Fruit fly (Drosophila melanogaster) whole organism, embryonic: ENCODE results near the gene Lim1.

Experiments
- ATbp ChIP-seq: fragments of 200-800 bp; sonication (Bioruptor generic); optimal IDR thresholded peaks from 2 replicates; lab custom pipeline; 2017; ENCODE audit warnings: missing biosample characterization, mild to moderate bottlenecking, missing genetic modification characterization, missing genetic modification reagents
- Aef1 ChIP-seq: fragments of 200-800 bp; sonication (Bioruptor generic); IDR thresholded peaks from 3 replicates; pipeline ENCODE4 v1.3.6; 2022; ENCODE audit warnings: missing biosample characterization, missing genetic modification characterization
- CG10209 ChIP-seq: fragments of 200-800 bp; sonication (Bioruptor generic); optimal IDR thresholded peaks from 3 replicates; lab custom pipeline; 2017; ENCODE audit warnings: missing biosample characterization, mild to moderate bottlenecking, missing genetic modification characterization, missing genetic modification reagents
- CG11695 ChIP-seq: fragments of 200-800 bp; sonication (Bioruptor generic); IDR thresholded peaks from 3 replicates; pipeline ENCODE4 v1.3.6; 2022; ENCODE audit warnings: missing biosample characterization, missing genetic modification characterization
- CG11723 ChIP-seq: fragments of 200-800 bp; sonication (Bioruptor generic); optimal IDR thresholded peaks from 2 replicates; lab custom pipeline; 2017; ENCODE audit warnings: missing biosample characterization, mild to moderate bottlenecking, missing genetic modification characterization
- CG12299 ChIP-seq: fragments of 200-800 bp; sonication (Bioruptor generic); optimal IDR thresholded peaks from 2 replicates; lab custom pipeline; 2018; ENCODE audit warnings: missing biosample characterization, mild to moderate bottlenecking, missing genetic modification characterization
- CG1233 ChIP-seq: fragments of 200-800 bp; sonication (Bioruptor generic); optimal IDR thresholded peaks from 4 replicates; lab custom pipeline; 2018; ENCODE audit warnings: missing biosample characterization, mild to moderate bottlenecking, missing genetic modification characterization
- CG13287 ChIP-seq: fragments of 200-800 bp; sonication (Bioruptor generic); IDR thresholded peaks from 2 replicates; pipeline ENCODE4 v1.3.6; 2022; ENCODE audit warnings: missing biosample characterization, missing genetic modification characterization; ENCODE audit not compliant: partially characterized antibody
- CG1529 ChIP-seq: fragments of 200-800 bp; sonication (Bioruptor generic); optimal IDR thresholded peaks from 3 replicates; lab custom pipeline; 2018; ENCODE audit warnings: missing biosample characterization, missing genetic modification characterization
- CG1647 ChIP-seq: fragments of 200-800 bp; sonication (Bioruptor generic); optimal IDR thresholded peaks from 3 replicates; lab custom pipeline; 2016; ENCODE audit warnings: missing biosample characterization, missing genetic modification characterization
- CG17568 ChIP-seq: fragments of 200-800 bp; sonication (Bioruptor generic); optimal IDR thresholded peaks from 2 replicates; lab custom pipeline; 2018; ENCODE audit warnings: missing biosample characterization, mild to moderate bottlenecking, missing genetic modification characterization, moderate library complexity
- CG17829 ChIP-seq: fragments of 200-800 bp; optimal IDR thresholded peaks from 2 replicates; lab custom pipeline; 2019; ENCODE audit warnings: missing biosample characterization, mild to moderate bottlenecking, missing genetic modification characterization, moderate library complexity
- CG2120 ChIP-seq: fragments of 200-800 bp; sonication (Bioruptor generic); optimal IDR thresholded peaks from 3 replicates; lab custom pipeline; 2016; ENCODE audit warnings: missing biosample characterization, missing genetic modification characterization
- CG3726 ChIP-seq: fragments of 200-800 bp; sonication (Bioruptor generic); IDR thresholded peaks from 3 replicates; pipeline ENCODE4, ENCODE4 v1.3.6; 2022; ENCODE audit warnings: missing biosample characterization, missing genetic modification characterization
- CG42726 ChIP-seq: fragments of 200-800 bp; sonication (Bioruptor generic); IDR thresholded peaks from 2 replicates; pipeline ENCODE4 v1.3.6; 2022; ENCODE audit warnings: missing biosample characterization, missing genetic modification characterization; ENCODE audit not compliant: partially characterized antibody
- CG4360 ChIP-seq: fragments of 200-800 bp; sonication (Bioruptor generic); IDR thresholded peaks from 2 replicates; pipeline ENCODE4 v1.3.6; 2022; ENCODE audit warnings: missing biosample characterization, missing genetic modification characterization
- CG6791 ChIP-seq: fragments of 200-800 bp; sonication (Bioruptor generic); IDR thresholded peaks from 3 replicates; pipeline ENCODE4 v1.3.6; 2022; ENCODE audit warnings: missing biosample characterization, missing genetic modification characterization; ENCODE audit not compliant: partially characterized antibody
- CG9215 ChIP-seq: fragments of 200-800 bp; sonication (Bioruptor generic); IDR thresholded peaks from 2 replicates; pipeline ENCODE4 v1.3.6; 2022; ENCODE audit warnings: missing biosample characterization, missing genetic modification characterization
- CG9437 ChIP-seq: fragments of 200-800 bp; sonication (Bioruptor generic); optimal IDR thresholded peaks from 2 replicates; lab custom pipeline; 2018; ENCODE audit warnings: missing biosample characterization, mild to moderate bottlenecking, missing genetic modification characterization
- CG9727 ChIP-seq: fragments of 200-800 bp; sonication (Bioruptor generic); optimal IDR thresholded peaks from 3 replicates; lab custom pipeline; 2017; ENCODE audit warnings: missing biosample characterization, mild to moderate bottlenecking, missing genetic modification characterization
- CTCF ChIP-seq: fragments of 200-800 bp; sonication (Bioruptor generic); optimal IDR thresholded peaks from 2 replicates; lab custom pipeline; 2017; ENCODE audit warnings: missing biosample characterization, mild to moderate bottlenecking, missing genetic modification characterization, moderate library complexity
- Dad ChIP-seq: fragments of 200-800 bp; sonication (Bioruptor generic); optimal IDR thresholded peaks from 3 replicates; lab custom pipeline; 2016; ENCODE audit warnings: missing biosample characterization, missing genetic modification characterization
- E2f1 ChIP-seq: fragments of 200-800 bp; sonication (Bioruptor generic); IDR thresholded peaks from 2 replicates; pipeline ENCODE4 v1.3.6; 2022; ENCODE audit warnings: missing biosample characterization, missing genetic modification characterization
- HLH3B ChIP-seq: fragments of 200-800 bp; sonication (Bioruptor generic); IDR thresholded peaks from 2 replicates; pipeline ENCODE4 v1.3.6; 2022; ENCODE audit warnings: missing biosample characterization, missing genetic modification characterization
- Hmx ChIP-seq: fragments of 200-800 bp; sonication (Bioruptor generic); optimal IDR thresholded peaks from 2 replicates; lab custom pipeline; 2016; ENCODE audit warnings: missing biosample characterization, missing genetic modification characterization
- Hr39 ChIP-seq: fragments of >200 bp; optimal IDR thresholded peaks from 2 replicates; lab custom pipeline; 2017
- Kr ChIP-seq: fragments of 200-800 bp; sonication (Bioruptor generic); optimal IDR thresholded peaks from 2 replicates; lab custom pipeline; 2017; ENCODE audit warnings: missing biosample characterization, mild to moderate bottlenecking, missing genetic modification characterization
- MTF-1 ChIP-seq: fragments of 200-800 bp; sonication (Bioruptor generic); optimal IDR thresholded peaks from 2 replicates; lab custom pipeline; 2018; ENCODE audit warnings: missing biosample characterization, mild to moderate bottlenecking, missing genetic modification characterization, borderline replicate concordance
- Oaz ChIP-seq: fragments of 200-800 bp; sonication (Bioruptor generic); IDR thresholded peaks from 2 replicates; pipeline ENCODE4 v1.3.6; 2022; ENCODE audit warnings: missing biosample characterization, missing genetic modification characterization
- Sox102F ChIP-seq: fragments of 200-800 bp; sonication (Bioruptor generic); optimal IDR thresholded peaks from 2 replicates; lab custom pipeline; 2018; ENCODE audit warnings: missing biosample characterization, mild to moderate bottlenecking, missing genetic modification characterization, moderate library complexity
- bigmax ChIP-seq: fragments of 200-800 bp; sonication (Bioruptor generic); optimal IDR thresholded peaks from 2 replicates; lab custom pipeline; 2018; ENCODE audit warnings: missing biosample characterization, mild to moderate bottlenecking, missing genetic modification characterization
- bowl ChIP-seq: fragments of 200-800 bp; sonication (Bioruptor generic); IDR thresholded peaks from 2 replicates; pipeline ENCODE4 v1.3.6; 2022; ENCODE audit warnings: missing biosample characterization, missing genetic modification characterization
- br ChIP-seq: fragments of >200 bp; optimal IDR thresholded peaks from 2 replicates; lab custom pipeline; 2017
- cas ChIP-seq: fragments of 200-800 bp; sonication (Bioruptor generic); IDR thresholded peaks from 2 replicates; pipeline ENCODE4 v1.3.6; 2022; ENCODE audit warnings: missing biosample characterization, missing genetic modification characterization
- emc ChIP-seq: fragments of 200-800 bp; sonication (Bioruptor generic); optimal IDR thresholded peaks from 2 replicates; lab custom pipeline; 2016; ENCODE audit warnings: missing biosample characterization, missing genetic modification characterization
- ewg ChIP-seq: fragments of 200-800 bp; sonication (Bioruptor generic); optimal IDR thresholded peaks from 3 replicates; lab custom pipeline; 2017; ENCODE audit warnings: mild to moderate bottlenecking, missing biosample characterization, missing genetic modification reagents, missing genetic modification characterization
- fru ChIP-seq: fragments of >200 bp; optimal IDR thresholded peaks from 2 replicates; lab custom pipeline; 2017
- ftz-f1 ChIP-seq: fragments of 200-800 bp; sonication (Bioruptor generic); optimal IDR thresholded peaks from 2 replicates; lab custom pipeline; 2016; ENCODE audit warnings: missing biosample characterization, missing genetic modification characterization
- grn ChIP-seq: fragments of 200-800 bp; sonication (Bioruptor generic); optimal IDR thresholded peaks from 3 replicates; lab custom pipeline; 2017; ENCODE audit warnings: missing biosample characterization, missing genetic modification characterization
- gro ChIP-seq: fragments of 200-800 bp; sonication (Bioruptor generic); optimal IDR thresholded peaks from 2 replicates; lab custom pipeline; 2016; ENCODE audit warnings: missing biosample characterization, missing genetic modification characterization
- gt ChIP-seq: fragments of 200-800 bp; sonication (Bioruptor generic); IDR thresholded peaks from 2 replicates; pipeline ENCODE4 v1.3.6; 2022; ENCODE audit warnings: missing biosample characterization, missing genetic modification characterization
- lbe ChIP-seq: fragments of 200-800 bp; sonication (Bioruptor generic); optimal IDR thresholded peaks from 2 replicates; lab custom pipeline; 2016; ENCODE audit warnings: missing biosample characterization, mild to moderate bottlenecking, missing genetic modification characterization
- lmd ChIP-seq: fragments of 200-800 bp; sonication (Bioruptor generic); IDR thresholded peaks from 2 replicates; pipeline ENCODE4 v1.3.6; 2022; ENCODE audit warnings: missing biosample characterization, missing genetic modification characterization
- maf-S ChIP-seq: fragments of 200-800 bp; sonication (Bioruptor generic); optimal IDR thresholded peaks from 2 replicates; lab custom pipeline; 2016; ENCODE audit warnings: missing biosample characterization, missing genetic modification characterization
- mld ChIP-seq: fragments of 200-800 bp; sonication (Bioruptor generic); IDR thresholded peaks from 3 replicates; pipeline ENCODE4 v1.3.6; 2022; ENCODE audit warnings: missing biosample characterization, missing genetic modification characterization; ENCODE audit not compliant: partially characterized antibody
- nmo ChIP-seq: fragments of 200-800 bp; sonication (Bioruptor generic); optimal IDR thresholded peaks from 2 replicates; lab custom pipeline; 2018; ENCODE audit warnings: missing biosample characterization, mild to moderate bottlenecking, missing genetic modification characterization, moderate library complexity
- nom ChIP-seq: fragments of 200-800 bp; sonication (Bioruptor generic); optimal IDR thresholded peaks from 2 replicates; lab custom pipeline; 2017; ENCODE audit warnings: missing biosample characterization, missing genetic modification characterization, mild to moderate bottlenecking, moderate library complexity, missing genetic modification reagents
- pnt ChIP-seq: fragments of 200-800 bp; sonication (Bioruptor generic); optimal IDR thresholded peaks from 3 replicates; lab custom pipeline; 2016; ENCODE audit warnings: missing biosample characterization, missing genetic modification characterization
- slp2 ChIP-seq: fragments of 200-800 bp; sonication (Bioruptor generic); optimal IDR thresholded peaks from 2 replicates; lab custom pipeline; 2016; ENCODE audit warnings: missing biosample characterization, missing genetic modification characterization
- sna ChIP-seq: fragments of 200-800 bp; sonication (Bioruptor generic); IDR thresholded peaks from 2 replicates; pipeline ENCODE4 v1.3.6; 2022; ENCODE audit warnings: missing biosample characterization, missing genetic modification characterization; ENCODE audit not compliant: partially characterized antibody
- stc ChIP-seq: fragments of 200-800 bp; sonication (Bioruptor generic); IDR thresholded peaks from 2 replicates; pipeline ENCODE4 v1.3.6; 2022; ENCODE audit warnings: missing biosample characterization, missing genetic modification characterization
- wek ChIP-seq: fragments of 200-800 bp; sonication (Bioruptor generic); optimal IDR thresholded peaks from 3 replicates; lab custom pipeline; 2018; ENCODE audit warnings: missing biosample characterization, mild to moderate bottlenecking, missing genetic modification characterization, moderate library complexity

Lim1 gene

dm6 chrX:8709234-8709843 lies 96.3 kb downstream of the Lim1 start, which contains the start of gene Hexo2 (continued):
- TF ChIP-seq gro (GFP tag; lab: Kevin White, UChicago) (peak; percentile 43), Hr39 (no peak), Oaz (GFP tag; lab: Robert Waterston, UW) (peak; percentile 91), lmd (GFP tag; lab: Robert Waterston, UW) (peak; percentile 94), CG42726 (GFP tag; lab: Robert Waterston, UW) (no peak), Kr (GFP tag; lab: Kevin White, UChicago) (no peak), CG17568 (peak; percentile 82), Sox102F (GFP tag; lab: Kevin White, UChicago) (peak; percentile 97), CG3726 (GFP tag; lab: Robert Waterston, UW) (no peak; the same call in 1 of the 3 replicates), cas (peak; percentile 73; the same call in 1 of the 2 replicates), CG2120 (peak; percentile 82), CG12299 (tag; lab: Kevin White, UChicago) (peak; percentile 69), CG9727 (GFP tag; lab: Kevin White, UChicago) (peak; percentile 85), CG6791 (GFP tag; lab: Robert Waterston, UW) (no peak), CG4360 (GFP tag; lab: Robert Waterston, UW) (peak; percentile 83), bigmax (GFP tag; lab: Kevin White, UChicago) (peak; percentile 34), MTF-1 (GFP tag; lab: Kevin White, UChicago) (peak; percentile 87), nom (peak; percentile 89), CG9437 (peak; percentile 72), ftz-f1 (GFP tag; lab: Kevin White, UChicago) (no peak), pnt (peak; percentile 97), nmo (peak; percentile 93), CG10209 (GFP tag; lab: Kevin White, UChicago) (peak; percentile 91), Hmx (GFP tag; lab: Kevin White, UChicago) (peak; percentile 52), HLH3B (GFP tag; lab: Robert Waterston, UW) (peak; percentile 97), emc (GFP tag; lab: Kevin White, UChicago) (peak; percentile 74), wek (peak; percentile 84), CG17829 (tag; lab: Kevin White, UChicago) (peak; percentile 93), CG1647 (GFP tag; lab: Kevin White, UChicago) (peak; percentile 95), lbe (peak; percentile 94), CG11723 (GFP tag; lab: Kevin White, UChicago) (peak; percentile 79), sna (no peak), CTCF (peak; percentile 50), slp2 (GFP tag; lab: Kevin White, UChicago) (peak; percentile 94), CG1233 (GFP tag; lab: Kevin White, UChicago) (peak; percentile 83), stc (GFP tag; lab: Robert Waterston, UW) (peak; percentile 96), gt (GFP tag; lab: Robert Waterston, UW) (peak; percentile 93), fru (lab: Kevin White, UChicago) (no peak), CG11695 (GFP tag; lab: Robert Waterston, UW) (peak; percentile 91), CG13287 (GFP tag; lab: Robert Waterston, UW) (no peak), Dad (GFP tag; lab: Kevin White, UChicago) (peak; percentile 90), maf-S (GFP tag; lab: Kevin White, UChicago) (peak; percentile 85), br (no peak), E2f1 (GFP tag; lab: Robert Waterston, UW) (peak; percentile 93), Aef1 (peak; percentile 95), ewg (peak; percentile 93), grn (GFP tag; lab: Kevin White, UChicago) (peak; percentile 9), mld (GFP tag; lab: Robert Waterston, UW) (no peak), CG1529 (peak; percentile 92), CG9215 (GFP tag; lab: Robert Waterston, UW) (peak; percentile 82), ATbp (peak; percentile 97), bowl (GFP tag; lab: Robert Waterston, UW) (peak; percentile 91)
